1 fruit fly cellular context compared by ENCODE assay signal in genomic region chr2L:846167-846868, dm6.
A peak's percentile ranks its signal among the peaks of the same experiment; 100 is the strongest.
TF ChIP-seq lines count a peak whose summit lies in the region.

No protein-coding gene starts in this region.

TF ChIP-seq in whole organism, embryonic, 481 proteins besides CTCF, POLR2A, EP300 and RAD21 (continued from another document and continues in another):
- peak; percentile 44; the same call in 2 of the 3 replicates for TF ChIP-seq ci (GFP tag; IDR thresholded peaks at IDR 0.05; lab: Robert Waterston, UW)
- TF ChIP-seq odd (GFP tag; optimal IDR thresholded peaks at IDR 0.05; lab: Kevin White, UChicago): peak; percentile 29
- TF ChIP-seq CG5180 (GFP tag; optimal IDR thresholded peaks at IDR 0.05; lab: Kevin White, UChicago): peak; percentile 45
- TF ChIP-seq Ssrp (tag; optimal IDR thresholded peaks at IDR 0.05; lab: Kevin White, UChicago): peak; percentile 69
- TF ChIP-seq NfI (GFP tag; optimal IDR thresholded peaks at IDR 0.05; lab: Kevin White, UChicago): peak; percentile 61
- no peak for TF ChIP-seq nom (GFP tag; optimal IDR thresholded peaks at IDR 0.05; lab: Kevin White, UChicago)
- TF ChIP-seq ap (GFP tag; IDR thresholded peaks at IDR 0.05; lab: Robert Waterston, UW): peak; percentile 34
- TF ChIP-seq Hsf (GFP tag; optimal IDR thresholded peaks at IDR 0.05; lab: Kevin White, UChicago): peak; percentile 73
- no peak for TF ChIP-seq Taf1 (GFP tag; IDR thresholded peaks at IDR 0.05; lab: Robert Waterston, UW)
- TF ChIP-seq CG30431 (GFP tag; optimal IDR thresholded peaks at IDR 0.05; lab: Kevin White, UChicago): peak; percentile 47
- no peak for TF ChIP-seq pzg (GFP tag; optimal IDR thresholded peaks at IDR 0.05; lab: Kevin White, UChicago)
- TF ChIP-seq Awh (GFP tag; IDR thresholded peaks at IDR 0.05; lab: Robert Waterston, UW): 0 out of 2 replicates have a peak, but pooled peaks have one; percentile 47
- peak; percentile 31 for TF ChIP-seq CG13123 (GFP tag; optimal IDR thresholded peaks at IDR 0.05; lab: Kevin White, UChicago)
- TF ChIP-seq Ada2b (GFP tag; IDR thresholded peaks at IDR 0.05; lab: Robert Waterston, UW): 0 out of 2 replicates have a peak, but pooled peaks have one; percentile 28
- peak; percentile 59 for TF ChIP-seq pum (GFP tag; optimal IDR thresholded peaks at IDR 0.05; lab: Kevin White, UChicago)
- TF ChIP-seq ewg (GFP tag; optimal IDR thresholded peaks at IDR 0.05; lab: Kevin White, UChicago): peak; percentile 52
- peak; percentile 23 for TF ChIP-seq CG1529 (GFP tag; optimal IDR thresholded peaks at IDR 0.05; lab: Kevin White, UChicago)
- peak; percentile 27 for TF ChIP-seq Deaf1 (tag; optimal IDR thresholded peaks at IDR 0.05; lab: Kevin White, UChicago)
- peak; percentile 37 for TF ChIP-seq zf30C (GFP tag; optimal IDR thresholded peaks at IDR 0.05; lab: Kevin White, UChicago)
- TF ChIP-seq CG14050 (GFP tag; IDR thresholded peaks at IDR 0.05; lab: Robert Waterston, UW): no peak
- no peak for TF ChIP-seq CG7963 (GFP tag; IDR thresholded peaks at IDR 0.05; lab: Robert Waterston, UW; ENCODE audit: partially characterized antibody)
- peak; percentile 52 to 77 for TF ChIP-seq chif (GFP tag; optimal IDR thresholded peaks at IDR 0.05; lab: Kevin White, UChicago)
- TF ChIP-seq NC2β (GFP tag; optimal IDR thresholded peaks at IDR 0.05; lab: Kevin White, UChicago): peak; percentile 14
- peak; percentile 54 for TF ChIP-seq CG2120 (GFP tag; optimal IDR thresholded peaks at IDR 0.05; lab: Kevin White, UChicago)
- TF ChIP-seq PHDP (tag; optimal IDR thresholded peaks at IDR 0.05; lab: Kevin White, UChicago): peak; percentile 74
- TF ChIP-seq ATbp (GFP tag; optimal IDR thresholded peaks at IDR 0.05; lab: Kevin White, UChicago): peak; percentile 74
- TF ChIP-seq CG6813 (GFP tag; optimal IDR thresholded peaks at IDR 0.05; lab: Kevin White, UChicago): peak; percentile 41
- peak; percentile 54; the same call in 1 of the 3 replicates for TF ChIP-seq Optix (GFP tag; IDR thresholded peaks at IDR 0.05; lab: Robert Waterston, UW)
- peak; percentile 12 for TF ChIP-seq tin (GFP tag; optimal IDR thresholded peaks at IDR 0.05; lab: Kevin White, UChicago)
- no peak for TF ChIP-seq HmgZ (tag; optimal IDR thresholded peaks at IDR 0.05; lab: Kevin White, UChicago)
- TF ChIP-seq CG8089 (GFP tag; optimal IDR thresholded peaks at IDR 0.05; lab: Kevin White, UChicago): peak; percentile 52
- TF ChIP-seq HHEX (GFP tag; optimal IDR thresholded peaks at IDR 0.05; lab: Kevin White, UChicago): peak; percentile 40
- peak; percentile 40; the same call in 1 of the 3 replicates for TF ChIP-seq tgo (GFP tag; IDR thresholded peaks at IDR 0.05; lab: Robert Waterston, UW)
- TF ChIP-seq CG12155 (GFP tag; optimal IDR thresholded peaks at IDR 0.05; lab: Kevin White, UChicago): peak; percentile 3
- peak; percentile 67 for TF ChIP-seq CG6689 (GFP tag; IDR thresholded peaks at IDR 0.05; lab: Robert Waterston, UW)
- peak; percentile 29 for TF ChIP-seq chn (GFP tag; optimal IDR thresholded peaks at IDR 0.05; lab: Kevin White, UChicago)
- no peak for TF ChIP-seq tna (GFP tag; IDR thresholded peaks at IDR 0.05; lab: Robert Waterston, UW; ENCODE audit: partially characterized antibody)
- peak; percentile 8 for TF ChIP-seq Dad (GFP tag; optimal IDR thresholded peaks at IDR 0.05; lab: Kevin White, UChicago)
- TF ChIP-seq onecut (GFP tag; IDR thresholded peaks at IDR 0.05; lab: Robert Waterston, UW): peak; percentile 20; the same call in 1 of the 2 replicates
- no peak for TF ChIP-seq CG34224 (GFP tag; IDR thresholded peaks at IDR 0.05; lab: Robert Waterston, UW; ENCODE audit: partially characterized antibody)
- TF ChIP-seq dan (GFP tag; IDR thresholded peaks at IDR 0.05; lab: Robert Waterston, UW): no peak
- TF ChIP-seq gsb-n (tag; optimal IDR thresholded peaks at IDR 0.05; lab: Kevin White, UChicago): peak; percentile 50
- peak; percentile 11 for TF ChIP-seq eyg (GFP tag; optimal IDR thresholded peaks at IDR 0.05; lab: Kevin White, UChicago)
- peak; percentile 8 for TF ChIP-seq corto (GFP tag; optimal IDR thresholded peaks at IDR 0.05; lab: Kevin White, UChicago)
- TF ChIP-seq Ptx1 (GFP tag; IDR thresholded peaks at IDR 0.05; lab: Robert Waterston, UW): peak; percentile 71
- peak; percentile 69 for TF ChIP-seq CG12769 (tag; optimal IDR thresholded peaks at IDR 0.05; lab: Kevin White, UChicago)
- TF ChIP-seq danr (GFP tag; IDR thresholded peaks at IDR 0.05; lab: Robert Waterston, UW): no peak
- TF ChIP-seq tap (tag; optimal IDR thresholded peaks at IDR 0.05; lab: Kevin White, UChicago): peak; percentile 55
- no peak for TF ChIP-seq B-H2 (GFP tag; optimal IDR thresholded peaks at IDR 0.05; lab: Kevin White, UChicago)
- TF ChIP-seq Atf3 (GFP tag; optimal IDR thresholded peaks at IDR 0.05; lab: Kevin White, UChicago): no peak
- TF ChIP-seq scrt (GFP tag; optimal IDR thresholded peaks at IDR 0.05; lab: Kevin White, UChicago): peak; percentile 39
- TF ChIP-seq en (GFP tag; optimal IDR thresholded peaks at IDR 0.05; lab: Kevin White, UChicago): peak; percentile 62
- peak; percentile 63 for TF ChIP-seq bab2 (GFP tag; optimal IDR thresholded peaks at IDR 0.05; lab: Kevin White, UChicago)
- peak; percentile 1 for TF ChIP-seq cato (GFP tag; optimal IDR thresholded peaks at IDR 0.05; lab: Kevin White, UChicago; ENCODE audit: borderline replicate concordance)
- TF ChIP-seq Mad (GFP tag; optimal IDR thresholded peaks at IDR 0.05; lab: Kevin White, UChicago): peak; percentile 42
- TF ChIP-seq maf-S (GFP tag; optimal IDR thresholded peaks at IDR 0.05; lab: Kevin White, UChicago): peak; percentile 37
- peak; percentile 38 for TF ChIP-seq CG13624 (GFP tag; optimal IDR thresholded peaks at IDR 0.05; lab: Kevin White, UChicago)
- TF ChIP-seq CG16863 (GFP tag; optimal IDR thresholded peaks at IDR 0.05; lab: Kevin White, UChicago): peak; percentile 30
- TF ChIP-seq Sin3A (optimal IDR thresholded peaks at IDR 0.05; lab: Kevin White, UChicago): no peak
- peak; percentile 46 for TF ChIP-seq Fer3 (tag; optimal IDR thresholded peaks at IDR 0.05; lab: Kevin White, UChicago)
- peak; percentile 21 for TF ChIP-seq Nf-YB (GFP tag; optimal IDR thresholded peaks at IDR 0.05; lab: Kevin White, UChicago)
- TF ChIP-seq pb (GFP tag; optimal IDR thresholded peaks at IDR 0.05; lab: Kevin White, UChicago): peak; percentile 66
- TF ChIP-seq Fer1 (GFP tag; optimal IDR thresholded peaks at IDR 0.05; lab: Kevin White, UChicago): peak; percentile 22
- TF ChIP-seq CG9932 (GFP tag; IDR thresholded peaks at IDR 0.05; lab: Robert Waterston, UW): peak; percentile 48; the same call in 1 of the 2 replicates
- peak; percentile 42 for TF ChIP-seq nau (GFP tag; optimal IDR thresholded peaks at IDR 0.05; lab: Kevin White, UChicago)
- TF ChIP-seq pnt (GFP tag; optimal IDR thresholded peaks at IDR 0.05; lab: Kevin White, UChicago): peak; percentile 69
- TF ChIP-seq CG8924 (tag; optimal IDR thresholded peaks at IDR 0.05; lab: Kevin White, UChicago): peak; percentile 50
- peak; percentile 77; the same call in 2 of the 3 replicates for TF ChIP-seq CG17361 (GFP tag; IDR thresholded peaks at IDR 0.05; lab: Robert Waterston, UW)
- TF ChIP-seq CG17186 (GFP tag; optimal IDR thresholded peaks at IDR 0.05; lab: Kevin White, UChicago): peak; percentile 25
- peak; percentile 88 for TF ChIP-seq dmrt99B (tag; optimal IDR thresholded peaks at IDR 0.05; lab: Kevin White, UChicago)
- TF ChIP-seq tx (GFP tag; optimal IDR thresholded peaks at IDR 0.05; lab: Kevin White, UChicago): peak; percentile 33
- TF ChIP-seq CG32532 (GFP tag; IDR thresholded peaks at IDR 0.05; lab: Robert Waterston, UW): no peak
- TF ChIP-seq CG15601 (tag; optimal IDR thresholded peaks at IDR 0.05; lab: Kevin White, UChicago): peak; percentile 39
- peak; percentile 38; the same call in 2 of the 3 replicates for TF ChIP-seq croc (GFP tag; conservative IDR thresholded peaks at IDR 0.05; lab: Robert Waterston, UW)
- TF ChIP-seq CG9609 (GFP tag; optimal IDR thresholded peaks at IDR 0.05; lab: Kevin White, UChicago): peak; percentile 33
- TF ChIP-seq CG17385 (GFP tag; optimal IDR thresholded peaks at IDR 0.05; lab: Kevin White, UChicago): peak; percentile 45
- peak; percentile 42 for TF ChIP-seq CG10267 (tag; optimal IDR thresholded peaks at IDR 0.05; lab: Kevin White, UChicago)
- TF ChIP-seq pho (GFP tag; optimal IDR thresholded peaks at IDR 0.05; lab: Kevin White, UChicago): peak; percentile 14
- TF ChIP-seq CG7987 (GFP tag; optimal IDR thresholded peaks at IDR 0.05; lab: Kevin White, UChicago): no peak
- TF ChIP-seq kay (GFP tag; optimal IDR thresholded peaks at IDR 0.05; lab: Kevin White, UChicago): peak; percentile 15
- no peak for TF ChIP-seq CG43689 (GFP tag; IDR thresholded peaks at IDR 0.05; lab: Robert Waterston, UW)
- peak; percentile 63; the same call in 1 of the 2 replicates for TF ChIP-seq Xrp1 (GFP tag; IDR thresholded peaks at IDR 0.05; lab: Robert Waterston, UW)
- TF ChIP-seq D19B (GFP tag; optimal IDR thresholded peaks at IDR 0.05; lab: Kevin White, UChicago): no peak
- peak; percentile 58 for TF ChIP-seq CG4707 (GFP tag; optimal IDR thresholded peaks at IDR 0.05; lab: Kevin White, UChicago)
- peak in 1 of 2 experiments; percentile 69 for TF ChIP-seq Hr78 (GFP tag; optimal IDR thresholded peaks at IDR 0.05; lab: Kevin White, UChicago)
- peak; percentile 39; the same call in 1 of the 2 replicates for TF ChIP-seq CG14667 (GFP tag; IDR thresholded peaks at IDR 0.05; lab: Robert Waterston, UW)
- TF ChIP-seq NC2α (GFP tag; optimal IDR thresholded peaks at IDR 0.05; lab: Kevin White, UChicago): no peak
- peak; percentile 56 for TF ChIP-seq CHES-1-like (GFP tag; optimal IDR thresholded peaks at IDR 0.05; lab: Kevin White, UChicago)
- TF ChIP-seq CG8388 (GFP tag; optimal IDR thresholded peaks at IDR 0.05; lab: Kevin White, UChicago): peak; percentile 67
- TF ChIP-seq grau (tag; optimal IDR thresholded peaks at IDR 0.05; lab: Kevin White, UChicago): peak; percentile 62
- no peak for TF ChIP-seq Hmx (GFP tag; optimal IDR thresholded peaks at IDR 0.05; lab: Kevin White, UChicago)
- TF ChIP-seq CG2678 (tag; optimal IDR thresholded peaks at IDR 0.05; lab: Kevin White, UChicago): peak; percentile 71
- TF ChIP-seq row (GFP tag; IDR thresholded peaks at IDR 0.05; lab: Robert Waterston, UW): peak; percentile 70
- peak; percentile 40 for TF ChIP-seq CG11723 (GFP tag; optimal IDR thresholded peaks at IDR 0.05; lab: Kevin White, UChicago)
- peak; percentile 18 for TF ChIP-seq CG12299 (tag; optimal IDR thresholded peaks at IDR 0.05; lab: Kevin White, UChicago)
- peak; percentile 7; the same call in 1 of the 2 replicates for TF ChIP-seq ssp (GFP tag; IDR thresholded peaks at IDR 0.05; lab: Robert Waterston, UW)
- TF ChIP-seq cad (GFP tag; optimal IDR thresholded peaks at IDR 0.05; lab: Kevin White, UChicago): no peak
- TF ChIP-seq CG17829 (tag; optimal IDR thresholded peaks at IDR 0.05; lab: Kevin White, UChicago): peak; percentile 60
- TF ChIP-seq fru (optimal IDR thresholded peaks at IDR 0.05; lab: Kevin White, UChicago): no peak
- peak; percentile 75 for TF ChIP-seq CG17359 (tag; optimal IDR thresholded peaks at IDR 0.05; lab: Kevin White, UChicago)
- TF ChIP-seq CG10565 (GFP tag; optimal IDR thresholded peaks at IDR 0.05; lab: Kevin White, UChicago): no peak
- TF ChIP-seq lab (GFP tag; optimal IDR thresholded peaks at IDR 0.05; lab: Kevin White, UChicago): peak; percentile 58
- peak; percentile 11 for TF ChIP-seq CG8290 (GFP tag; optimal IDR thresholded peaks at IDR 0.05; lab: Kevin White, UChicago)
- TF ChIP-seq CG8290 (tag; optimal IDR thresholded peaks at IDR 0.05; lab: Kevin White, UChicago): peak in 1 of 2 experiments; percentile 72
- peak; percentile 61 to 65 for TF ChIP-seq dpn (GFP tag; optimal IDR thresholded peaks at IDR 0.05; lab: Kevin White, UChicago)
- peak; percentile 52 for TF ChIP-seq oc (tag; optimal IDR thresholded peaks at IDR 0.05; lab: Kevin White, UChicago)
- TF ChIP-seq CG1792 (GFP tag; optimal IDR thresholded peaks at IDR 0.05; lab: Kevin White, UChicago): peak; percentile 30
- peak; percentile 25 for TF ChIP-seq trem (tag; optimal IDR thresholded peaks at IDR 0.05; lab: Kevin White, UChicago)
- TF ChIP-seq lmd (GFP tag; IDR thresholded peaks at IDR 0.05; lab: Robert Waterston, UW): peak; percentile 70
- peak; percentile 52 for TF ChIP-seq Chrac-16 (GFP tag; optimal IDR thresholded peaks at IDR 0.05; lab: Kevin White, UChicago)
- TF ChIP-seq Gug (GFP tag; IDR thresholded peaks at IDR 0.05; lab: Robert Waterston, UW): peak; percentile 31; the same call in 2 of the 4 replicates
- peak; percentile 11 for TF ChIP-seq zfh2 (GFP tag; optimal IDR thresholded peaks at IDR 0.05; lab: Kevin White, UChicago)
- TF ChIP-seq CG17802 (tag; optimal IDR thresholded peaks at IDR 0.05; lab: Kevin White, UChicago): peak; percentile 34
- peak; percentile 39 for TF ChIP-seq Hmr (GFP tag; optimal IDR thresholded peaks at IDR 0.05; lab: Kevin White, UChicago)
- TF ChIP-seq CG14441 (GFP tag; IDR thresholded peaks at IDR 0.05; lab: Robert Waterston, UW): peak; percentile 58; the same call in 1 of the 2 replicates
- peak; percentile 64 for TF ChIP-seq fd96Cb (tag; optimal IDR thresholded peaks at IDR 0.05; lab: Kevin White, UChicago)
- peak; percentile 73 for TF ChIP-seq crol (GFP tag; IDR thresholded peaks at IDR 0.05; lab: Robert Waterston, UW)
- peak; percentile 40 for TF ChIP-seq wek (GFP tag; optimal IDR thresholded peaks at IDR 0.05; lab: Kevin White, UChicago)
- TF ChIP-seq CG2712 (tag; optimal IDR thresholded peaks at IDR 0.05; lab: Kevin White, UChicago): peak; percentile 62
- peak; percentile 46; the same call in 1 of the 2 replicates for TF ChIP-seq esg (GFP tag; conservative IDR thresholded peaks at IDR 0.05; lab: Robert Waterston, UW)
- TF ChIP-seq chm (GFP tag; IDR thresholded peaks at IDR 0.05; lab: Robert Waterston, UW): peak; percentile 34; the same call in 1 of the 2 replicates
- TF ChIP-seq vvl (GFP tag; IDR thresholded peaks at IDR 0.05; lab: Robert Waterston, UW): peak; percentile 53; the same call in 1 of the 2 replicates
- peak; percentile 49 for TF ChIP-seq Hr3 (GFP tag; optimal IDR thresholded peaks at IDR 0.05; lab: Kevin White, UChicago)
- peak; percentile 43; the same call in 1 of the 3 replicates for TF ChIP-seq dysf (GFP tag; IDR thresholded peaks at IDR 0.05; lab: Robert Waterston, UW)
- TF ChIP-seq Trl (optimal IDR thresholded peaks at IDR 0.05; lab: Kevin White, UChicago): no peak
- peak; percentile 38 for TF ChIP-seq Trl (GFP tag; optimal IDR thresholded peaks at IDR 0.05; lab: Kevin White, UChicago)
- TF ChIP-seq gem (tag; optimal IDR thresholded peaks at IDR 0.05; lab: Kevin White, UChicago): peak; percentile 80
- TF ChIP-seq ab (GFP tag; optimal IDR thresholded peaks at IDR 0.05; lab: Kevin White, UChicago): peak; percentile 63
- TF ChIP-seq Antp (GFP tag; optimal IDR thresholded peaks at IDR 0.05; lab: Kevin White, UChicago): peak; percentile 62
